Worm (Caenorhabditis elegans): ENCODE data around the gene toc-1.

toc-1 gene

DNA sequence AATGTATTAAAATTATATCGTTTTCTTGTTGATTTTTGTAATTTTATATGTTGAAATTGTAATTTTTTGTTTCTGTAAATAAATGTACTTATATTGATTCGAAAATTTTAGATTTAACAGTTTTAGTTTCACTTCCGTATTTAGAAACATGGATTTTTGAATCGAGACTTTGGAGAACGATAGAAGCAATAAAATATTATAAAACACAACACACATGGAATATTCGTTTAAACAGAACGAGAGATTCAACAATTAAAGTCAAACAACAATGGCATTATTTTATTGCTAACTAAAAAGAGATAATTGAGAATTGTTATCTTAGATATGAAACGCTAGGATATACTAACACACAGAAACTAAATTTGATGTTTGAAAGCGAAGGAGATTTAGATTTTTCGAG is 6.6 kb upstream of the toc-1 start:
- TF ChIP-seq elt-2 (tag; optimal IDR thresholded peaks at IDR 0.05) (peak; percentile 6), lin-35 (GFP tag; optimal IDR thresholded peaks at IDR 0.05) (peak in 1 of 2 experiments; percentile 47), efl-1 (optimal IDR thresholded peaks at IDR 0.05) (no peak), efl-1 (GFP tag; optimal IDR thresholded peaks at IDR 0.05 in 1 of 2) (peak in 1 of 2 experiments; percentile 69), ces-1 (GFP tag; optimal IDR thresholded peaks at IDR 0.05) (no peak), lsy-2 (tag; optimal IDR thresholded peaks at IDR 0.05) (peak; percentile 8), C34B4.2 (tag; optimal IDR thresholded peaks at IDR 0.05) (no peak)

DNA sequence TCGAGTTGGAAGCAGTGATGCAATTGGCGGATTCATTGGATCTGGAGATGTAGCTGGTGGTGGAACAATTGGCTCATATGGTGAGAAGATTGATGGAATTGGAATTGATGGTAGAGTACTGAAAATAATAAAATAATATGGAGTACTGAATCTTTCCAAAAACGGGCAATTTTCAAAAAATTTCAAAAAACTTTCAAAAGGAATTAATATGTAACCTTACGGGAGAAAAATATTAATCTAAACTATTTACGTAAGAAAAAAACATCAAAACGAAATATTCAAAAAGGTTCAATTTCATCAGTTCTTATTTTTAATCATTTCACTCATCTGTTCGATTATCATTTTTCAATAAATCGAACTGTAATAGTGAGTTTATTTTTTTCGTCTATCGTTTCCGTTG is 5.2 kb upstream of the toc-1 start, which contains the start of gene ZC395.4:
TSS of gene ZC395.4 (plus strand) at position 301 of the 400 bp plus-strand sequence.
- TF ChIP-seq mef-2 (tag; optimal IDR thresholded peaks at IDR 0.05): no peak
- no peak for TF ChIP-seq fkh-8 (tag; optimal IDR thresholded peaks at IDR 0.05)
- TF ChIP-seq C34B4.2 (tag; optimal IDR thresholded peaks at IDR 0.05): no peak
- no peak for TF ChIP-seq irx-1 (tag; optimal IDR thresholded peaks at IDR 0.05)
- no peak for TF ChIP-seq ceh-88 (GFP tag; IDR thresholded peaks at IDR 0.05)
- no peak for TF ChIP-seq hlh-17 (GFP tag; optimal IDR thresholded peaks at IDR 0.05; ENCODE audit: borderline replicate concordance)
- TF ChIP-seq ztf-11 (tag; optimal IDR thresholded peaks at IDR 0.05): no peak
- no peak for TF ChIP-seq ceh-63 (GFP tag; optimal IDR thresholded peaks at IDR 0.05)
- no peak for TF ChIP-seq lin-15B (tag; optimal IDR thresholded peaks at IDR 0.05)
- no peak for TF ChIP-seq jun-1 (tag; optimal IDR thresholded peaks at IDR 0.05)
- TF ChIP-seq snpc-4 (tag; optimal IDR thresholded peaks at IDR 0.05): no peak

DNA sequence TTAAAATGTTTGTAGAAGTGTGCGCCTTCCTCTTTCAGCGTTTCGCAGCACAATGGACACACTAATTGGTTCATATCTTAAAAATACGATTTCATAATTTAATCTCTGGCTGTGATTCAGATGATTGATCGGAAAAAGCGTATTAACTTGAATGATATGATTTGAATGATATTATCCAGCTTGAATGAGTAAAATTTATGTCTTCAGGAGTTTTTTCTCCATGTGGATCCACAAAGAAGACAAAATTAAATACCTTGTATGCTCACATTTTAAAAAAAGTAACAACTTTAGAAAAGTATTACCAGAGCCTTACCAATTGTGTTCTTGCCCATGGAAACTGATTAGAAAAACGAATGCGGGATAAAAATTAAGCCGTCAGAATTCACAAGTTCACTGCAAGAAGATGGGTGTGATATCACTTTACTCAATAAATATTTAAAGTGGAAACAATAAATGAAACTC is 1.6 kb upstream of the toc-1 start, which contains the start of gene ztf-8:
TSS of gene ztf-8 (minus strand) at position 76 of the 462 bp plus-strand sequence.
- TF ChIP-seq nhr-19 (GFP tag; conservative IDR thresholded peaks at IDR 0.05) (0 out of 2 replicates have a peak, but pooled peaks have one; percentile 12), swsn-7 (tag; optimal IDR thresholded peaks at IDR 0.05) (peak; percentile 20), nhr-47 (tag; optimal IDR thresholded peaks at IDR 0.05) (no peak), nhr-28 (tag; optimal IDR thresholded peaks at IDR 0.05) (no peak), dsc-1 (tag; optimal IDR thresholded peaks at IDR 0.05) (peak; percentile 23), ceh-8 (GFP tag; optimal IDR thresholded peaks at IDR 0.05) (no peak), nhr-20 (tag; optimal IDR thresholded peaks at IDR 0.05) (peak; percentile 7), dpl-1 (GFP tag; optimal IDR thresholded peaks at IDR 0.05) (peak in 1 of 3 experiments; percentile 6), ama-1 (optimal IDR thresholded peaks at IDR 0.05) (peak; percentile 87), lsy-2 (tag; optimal IDR thresholded peaks at IDR 0.05) (no peak), tlp-1 (tag; optimal IDR thresholded peaks at IDR 0.05) (no peak), rnt-1 (tag; optimal IDR thresholded peaks at IDR 0.05) (no peak), ceh-82 (tag; optimal IDR thresholded peaks at IDR 0.05) (no peak), zag-1 (tag; optimal IDR thresholded peaks at IDR 0.05) (no peak), nhr-71 (tag; optimal IDR thresholded peaks at IDR 0.05) (peak; percentile 57), nhr-11 (tag; optimal IDR thresholded peaks at IDR 0.05) (no peak), fos-1 (tag; optimal IDR thresholded peaks at IDR 0.05) (no peak), nhr-12 (tag; optimal IDR thresholded peaks at IDR 0.05) (no peak), pqm-1 (tag; optimal IDR thresholded peaks at IDR 0.05) (no peak), zip-4 (GFP tag; optimal IDR thresholded peaks at IDR 0.05) (no peak), hlh-4 (tag; optimal IDR thresholded peaks at IDR 0.05) (no peak), nhr-84 (tag; optimal IDR thresholded peaks at IDR 0.05) (no peak), ceh-63 (GFP tag; optimal IDR thresholded peaks at IDR 0.05) (no peak), mep-1 (tag; optimal IDR thresholded peaks at IDR 0.05) (peak; percentile 40), mab-9 (GFP tag; IDR thresholded peaks at IDR 0.05) (no peak), ztf-11 (tag; optimal IDR thresholded peaks at IDR 0.05) (no peak), snu-23 (GFP tag; optimal IDR thresholded peaks at IDR 0.05) (peak; percentile 24), lin-14 (GFP tag; optimal IDR thresholded peaks at IDR 0.05) (no peak), aha-1 (tag; optimal IDR thresholded peaks at IDR 0.05) (no peak), nhr-76 (tag; optimal IDR thresholded peaks at IDR 0.05) (no peak), aly-2 (tag; optimal IDR thresholded peaks at IDR 0.05) (peak; percentile 51), ets-5 (GFP tag; IDR thresholded peaks at IDR 0.05) (no peak), hpl-2 (GFP tag; optimal IDR thresholded peaks at IDR 0.05) (no peak), lin-39 (tag; optimal IDR thresholded peaks at IDR 0.05) (no peak), sup-37 (GFP tag; optimal IDR thresholded peaks at IDR 0.05) (no peak), nhr-90 (tag; optimal IDR thresholded peaks at IDR 0.05; ENCODE audit: poor library complexity) (peak; percentile 5), lin-15B (tag; optimal IDR thresholded peaks at IDR 0.05) (no peak), jun-1 (tag; optimal IDR thresholded peaks at IDR 0.05) (no peak)

Data from whole organism, L1 larva.